Worm (Caenorhabditis elegans): ENCODE measurements around the gene fbxa-188.
A peak's percentile ranks its signal among the peaks of the same experiment; 100 is the strongest.

The fbxa-188 gene

ce11 chrV:17312386-17312785 lies 32.3 kb downstream of the fbxa-188 start, which contains the start of gene Y61B8B.3:
Y61B8B.3 (minus strand) TSS chrV:17312486.
- TF ChIP-seq nhr-48 (tag; optimal IDR thresholded peaks at IDR 0.05) (no peak), nhr-111 (GFP tag; optimal IDR thresholded peaks at IDR 0.05) (no peak), Y48G9A.11 (GFP tag; IDR thresholded peaks at IDR 0.05) (no peak), aly-2 (tag; optimal IDR thresholded peaks at IDR 0.05) (no peak), attf-4 (tag; optimal IDR thresholded peaks at IDR 0.05) (no peak), pha-4 (GFP tag; IDR thresholded peaks at IDR 0.05) (no peak), pha-4 (tag; optimal IDR thresholded peaks at IDR 0.05) (no peak), nhr-41 (GFP tag; IDR thresholded peaks at IDR 0.05) (no peak), nhr-76 (tag; optimal IDR thresholded peaks at IDR 0.05) (no peak), set-16 (GFP tag; IDR thresholded peaks at IDR 0.05) (no peak), duxl-1 (tag; optimal IDR thresholded peaks at IDR 0.05; ENCODE audit: poor library complexity) (no peak), vab-7 (GFP tag; IDR thresholded peaks at IDR 0.05) (no peak), mep-1 (tag; optimal IDR thresholded peaks at IDR 0.05) (no peak), snpc-1.2 (GFP tag; IDR thresholded peaks at IDR 0.05) (no peak), ZK337.2 (GFP tag; IDR thresholded peaks at IDR 0.05) (no peak), Y75B8A.6 (GFP tag; IDR thresholded peaks at IDR 0.05) (no peak), tra-1 (GFP tag; IDR thresholded peaks at IDR 0.05) (no peak), dmd-8 (GFP tag; IDR thresholded peaks at IDR 0.05) (no peak)

ce11 chrV:17307926-17308325 lies 36.8 kb downstream of the fbxa-188 start:
- peak; percentile 8 for TF ChIP-seq dpl-1 (GFP tag; optimal IDR thresholded peaks at IDR 0.05)
- TF ChIP-seq hlh-30 (tag; optimal IDR thresholded peaks at IDR 0.05; ENCODE audit: insufficient read depth) = no peak
- no peak for TF ChIP-seq ZK546.5 (tag; optimal IDR thresholded peaks at IDR 0.05)
- no peak for TF ChIP-seq saeg-2 (GFP tag; IDR thresholded peaks at IDR 0.05)
- TF ChIP-seq lir-3 (tag; optimal IDR thresholded peaks at IDR 0.05) = no peak

- TF ChIP-seq ceh-82 (tag; optimal IDR thresholded peaks at IDR 0.05) (no peak), ceh-28 (tag; optimal IDR thresholded peaks at IDR 0.05) (no peak), snpc-1.2 (GFP tag; IDR thresholded peaks at IDR 0.05) (no peak), ama-1 (optimal IDR thresholded peaks at IDR 0.05) (no peak), spr-1 (tag; optimal IDR thresholded peaks at IDR 0.05) (no peak), unc-62 (GFP tag; optimal IDR thresholded peaks at IDR 0.05 in 1 of 2) (peak in 1 of 2 experiments; percentile 90), unc-62 (tag; optimal IDR thresholded peaks at IDR 0.05) (no peak)
Measured at ce11 chrV:17303392-17303791, 41.3 kb downstream of the fbxa-188 start.

ce11 chrV:17302754-17303153 lies 42.0 kb downstream of the fbxa-188 start, which contains the start of gene sri-70:
sri-70 (plus strand) TSS chrV:17303054.
- TF ChIP-seq pqm-1 (tag; optimal IDR thresholded peaks at IDR 0.05) (no peak), zfp-3 (GFP tag; conservative IDR thresholded peaks at IDR 0.05) (no peak), F37D6.2 (tag; optimal IDR thresholded peaks at IDR 0.05) (no peak), pha-4 (GFP tag; IDR thresholded peaks at IDR 0.05) (no peak), pha-4 (tag; optimal IDR thresholded peaks at IDR 0.05) (no peak), zag-1 (tag; optimal IDR thresholded peaks at IDR 0.05) (no peak), zip-2 (tag; optimal IDR thresholded peaks at IDR 0.05) (no peak), dmd-6 (GFP tag; IDR thresholded peaks at IDR 0.05) (no peak), lin-39 (tag; optimal IDR thresholded peaks at IDR 0.05) (no peak), lir-3 (tag; optimal IDR thresholded peaks at IDR 0.05) (no peak), mes-2 (tag; optimal IDR thresholded peaks at IDR 0.05; ENCODE audit: poor library complexity, severe bottlenecking) (no peak), zip-11 (GFP tag; IDR thresholded peaks at IDR 0.05) (no peak), nhr-77 (tag; optimal IDR thresholded peaks at IDR 0.05) (no peak), daf-16 (GFP tag; optimal IDR thresholded peaks at IDR 0.05) (no peak), daf-16 (tag; optimal IDR thresholded peaks at IDR 0.05) (no peak), dmd-9 (GFP tag; IDR thresholded peaks at IDR 0.05) (no peak), ceh-28 (tag; optimal IDR thresholded peaks at IDR 0.05) (no peak), nhr-76 (tag; optimal IDR thresholded peaks at IDR 0.05) (no peak), ceh-62 (tag; optimal IDR thresholded peaks at IDR 0.05) (no peak)
